Fruit fly (Drosophila melanogaster): ENCODE results near the gene CG31140.

CG31140 gene

dm6 chr3R:23933430-23933683 lies 29.6 kb upstream of the CG31140 start, which contains the start of gene RpS19b:
Gene RpS19b, minus strand, starts transcription at chr3R:23933530.
- TF ChIP-seq CG8478 (optimal IDR thresholded peaks at IDR 0.05) (no peak), CTCF (optimal IDR thresholded peaks at IDR 0.05) (no peak)

DNA sequence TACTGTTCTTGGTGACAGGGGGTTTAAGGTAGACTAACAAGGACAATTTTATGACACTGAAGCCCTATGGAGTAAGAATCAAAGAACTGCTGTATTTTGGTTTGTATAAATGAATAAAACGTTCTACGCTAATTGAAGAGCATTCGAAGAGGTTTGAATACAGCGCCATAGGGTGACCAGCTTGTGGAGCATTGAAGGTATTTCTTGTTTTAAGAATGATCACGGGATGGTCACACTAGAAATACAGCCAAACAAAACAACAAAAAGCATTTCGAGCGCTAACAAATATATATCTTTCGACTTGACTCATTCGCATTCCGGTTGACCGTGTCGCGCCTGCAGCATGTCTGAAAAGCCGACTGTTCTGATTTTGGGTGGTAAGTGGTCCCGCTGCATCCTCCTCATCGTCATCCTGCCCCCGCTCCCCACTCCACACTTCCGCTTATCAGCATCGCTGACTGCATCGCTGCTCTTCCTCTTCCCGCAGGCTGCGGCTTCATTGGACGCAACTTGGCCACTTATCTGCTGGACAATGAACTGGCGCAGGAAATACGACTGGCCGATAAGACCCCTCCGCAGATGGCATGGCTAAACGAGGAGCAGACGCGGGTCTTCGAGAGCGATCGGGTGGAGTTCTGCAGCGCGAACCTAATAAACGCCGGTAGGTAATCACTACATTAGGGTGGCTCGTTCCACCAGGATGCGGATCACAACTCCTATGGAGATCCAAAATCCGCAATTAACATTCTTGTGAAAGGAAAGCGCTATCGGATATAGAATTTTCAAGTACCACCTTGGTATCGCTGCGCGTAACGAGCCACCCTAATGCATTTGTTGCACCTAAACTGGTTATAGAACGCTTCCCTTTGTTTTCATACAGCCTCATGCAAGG lies 29.1 kb upstream of the CG31140 start, which contains the start of gene CG5854:
CG5854 (plus strand) TSS at position 229 of the 892 bp plus-strand sequence.
- TF ChIP-seq CG8478 (optimal IDR thresholded peaks at IDR 0.05) (no peak), CTCF (optimal IDR thresholded peaks at IDR 0.05) (no peak)

dm6 chr3R:23938564-23939122 lies 24.3 kb upstream of the CG31140 start:
- no peak for TF ChIP-seq CG8478 (optimal IDR thresholded peaks at IDR 0.05)
- no peak for TF ChIP-seq CTCF (optimal IDR thresholded peaks at IDR 0.05)

DNA sequence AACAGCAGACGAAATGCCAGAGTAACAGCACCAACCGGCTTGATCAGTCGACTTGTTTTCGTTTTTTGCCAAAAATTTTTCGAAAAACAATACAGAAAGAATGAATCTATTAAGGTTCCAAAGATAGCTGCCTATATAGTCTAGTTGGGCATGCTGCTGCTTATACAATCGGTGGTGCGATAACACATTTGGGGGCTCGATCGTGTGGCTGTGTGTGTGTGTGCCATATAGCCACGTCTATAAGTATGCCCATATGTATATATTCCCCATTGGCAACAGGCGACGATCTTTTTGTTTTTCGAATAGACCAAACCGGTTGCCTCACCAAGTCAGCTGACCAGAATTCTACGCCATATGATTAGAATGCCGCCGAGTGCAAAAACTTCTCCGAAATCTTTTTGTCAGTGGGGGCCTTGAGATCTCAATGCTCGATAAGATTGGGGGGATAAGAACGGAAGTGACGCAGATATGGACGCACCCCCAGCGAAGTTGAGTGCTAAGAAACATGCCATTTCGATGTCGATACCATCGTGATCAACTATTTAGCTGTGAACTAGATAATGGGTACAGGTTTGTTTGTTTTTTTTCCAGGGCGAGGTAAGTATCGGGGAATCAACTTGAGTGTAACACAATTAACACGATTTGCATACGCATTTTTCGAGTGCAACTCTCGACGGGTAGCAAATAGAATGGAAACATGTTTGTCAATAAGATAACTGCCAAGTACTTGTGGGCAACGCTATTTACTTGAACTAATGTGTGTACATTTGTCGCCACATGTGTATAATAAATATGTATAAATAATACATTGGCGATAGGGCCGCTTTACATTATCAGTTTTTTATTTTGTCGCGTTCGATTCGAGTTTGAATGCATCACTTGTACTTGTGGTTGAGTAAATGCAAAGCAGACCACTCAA lies 22.8 kb upstream of the CG31140 start:
- TF ChIP-seq CTCF (optimal IDR thresholded peaks at IDR 0.05), result no peak
- no peak for TF ChIP-seq CG8478 (optimal IDR thresholded peaks at IDR 0.05)

DNA sequence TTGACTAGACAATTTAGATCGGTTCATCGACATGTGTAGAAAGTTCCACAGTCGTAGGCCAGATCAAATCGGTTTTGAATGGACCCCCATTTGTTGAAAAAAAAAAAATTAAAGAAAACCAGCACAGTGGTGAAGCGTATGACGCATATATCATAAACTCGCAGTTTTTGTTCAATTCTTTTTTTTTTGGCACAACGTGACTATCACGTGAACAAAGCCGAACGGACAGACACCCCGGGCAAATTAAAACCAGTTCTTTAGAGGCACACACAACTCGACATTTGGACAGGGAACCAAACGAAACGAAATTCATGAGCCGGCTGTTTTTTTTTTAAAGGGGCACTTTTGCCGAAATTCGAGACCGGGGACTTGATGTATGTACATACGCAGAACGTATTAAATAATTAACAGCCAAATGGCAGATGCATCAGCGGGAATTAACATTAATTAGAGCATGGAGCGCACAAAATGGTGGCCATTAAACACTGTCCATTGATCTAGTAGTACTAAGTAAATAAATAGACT lies 22.1 kb upstream of the CG31140 start:
- TF ChIP-seq CG8478 (optimal IDR thresholded peaks at IDR 0.05) (no peak), CTCF (optimal IDR thresholded peaks at IDR 0.05) (no peak)

DNA sequence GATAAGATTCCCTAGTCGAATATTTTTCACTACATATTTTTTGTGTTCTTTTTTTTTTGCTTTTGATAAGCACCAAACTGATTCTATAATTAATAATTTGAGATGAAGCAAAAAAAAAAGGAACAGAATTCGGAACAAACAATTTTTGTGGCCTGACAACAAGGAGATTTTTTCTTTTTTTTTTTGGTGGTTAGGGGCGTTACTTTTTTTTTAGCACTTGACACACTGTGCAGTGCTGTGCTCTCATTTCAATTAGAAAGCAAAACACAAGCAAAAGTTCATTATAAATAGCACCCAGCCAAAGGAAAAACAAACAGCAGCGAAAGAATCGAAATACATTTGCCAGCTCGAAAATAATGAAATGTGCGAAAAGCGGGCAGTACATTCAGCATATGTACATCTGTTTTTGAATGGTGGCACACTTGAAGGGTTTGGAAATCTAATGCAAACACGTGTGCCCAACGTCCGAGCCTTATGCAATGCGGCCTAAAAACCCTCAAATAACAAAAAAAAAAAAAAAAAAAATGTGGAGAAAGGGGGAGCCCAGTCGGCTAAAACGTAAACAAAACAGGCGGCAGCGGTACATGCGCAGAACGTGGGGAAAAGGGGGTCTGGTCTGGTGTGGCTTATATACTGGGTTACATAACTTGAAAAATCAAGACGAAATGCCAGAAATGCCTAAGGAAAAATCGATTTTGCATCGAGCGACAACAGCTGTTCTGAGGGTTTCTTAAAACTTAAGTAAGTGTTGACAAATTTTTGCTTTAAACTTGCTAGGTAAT lies 21.1 kb upstream of the CG31140 start:
- TF ChIP-seq CTCF (optimal IDR thresholded peaks at IDR 0.05) (no peak), CG8478 (optimal IDR thresholded peaks at IDR 0.05) (no peak)

DNA sequence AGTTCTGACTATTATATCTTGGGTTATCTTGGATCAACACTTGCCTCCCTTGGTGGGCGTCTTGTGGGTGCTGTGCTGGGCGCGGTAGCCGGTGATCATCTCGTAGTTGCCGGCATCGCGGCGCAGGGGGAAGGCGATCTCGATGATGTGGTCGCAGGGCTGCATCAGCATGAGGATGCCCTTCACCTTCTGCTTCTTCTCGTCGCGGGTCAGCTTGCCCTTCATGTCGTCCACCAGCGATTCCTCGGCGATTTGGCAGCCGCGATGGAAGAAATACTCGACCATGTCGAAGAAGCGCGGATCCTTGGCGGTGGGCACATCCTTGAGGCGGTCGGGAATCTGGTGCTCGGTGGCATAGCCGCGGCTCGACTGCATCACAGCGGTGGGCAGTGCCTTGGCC lies 20.4 kb upstream of the CG31140 start:
- TF ChIP-seq CG8478 (optimal IDR thresholded peaks at IDR 0.05) (no peak), CTCF (optimal IDR thresholded peaks at IDR 0.05) (no peak)

- TF ChIP-seq CTCF (optimal IDR thresholded peaks at IDR 0.05) (no peak), CG8478 (optimal IDR thresholded peaks at IDR 0.05) (no peak)
Observed at dm6 chr3R:23942965-23943413, 20.0 kb upstream of the CG31140 start, which contains the start of gene Gdh. Gene Gdh, minus strand, starts transcription at chr3R:23943101.

DNA sequence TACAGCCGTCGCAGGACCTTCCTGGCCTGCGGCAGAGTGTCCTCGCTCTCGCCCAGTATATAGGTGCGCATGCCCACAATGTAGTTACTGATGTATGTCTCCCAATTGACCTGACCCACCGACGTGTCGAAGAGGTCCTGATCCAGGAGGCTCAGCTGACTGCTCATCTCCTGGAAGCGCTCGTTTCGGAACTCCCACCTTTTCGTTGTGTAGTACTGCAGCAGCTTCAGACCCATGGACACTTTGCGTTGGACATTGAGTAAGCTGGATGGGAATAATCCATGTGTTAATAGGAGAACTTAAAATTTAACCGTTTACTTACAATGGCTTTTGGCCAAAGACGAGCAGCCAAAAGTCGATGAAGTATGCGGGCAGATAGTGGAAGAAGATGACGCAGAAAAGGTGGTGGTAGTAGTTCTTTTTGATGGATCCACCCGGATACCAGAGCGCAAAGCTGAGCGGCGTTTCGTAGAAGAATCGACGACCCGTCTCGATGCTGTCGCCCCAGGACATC lies 19.1 kb upstream of the CG31140 start:
- TF ChIP-seq CTCF (optimal IDR thresholded peaks at IDR 0.05) (no peak), CG8478 (optimal IDR thresholded peaks at IDR 0.05) (no peak)

DNA sequence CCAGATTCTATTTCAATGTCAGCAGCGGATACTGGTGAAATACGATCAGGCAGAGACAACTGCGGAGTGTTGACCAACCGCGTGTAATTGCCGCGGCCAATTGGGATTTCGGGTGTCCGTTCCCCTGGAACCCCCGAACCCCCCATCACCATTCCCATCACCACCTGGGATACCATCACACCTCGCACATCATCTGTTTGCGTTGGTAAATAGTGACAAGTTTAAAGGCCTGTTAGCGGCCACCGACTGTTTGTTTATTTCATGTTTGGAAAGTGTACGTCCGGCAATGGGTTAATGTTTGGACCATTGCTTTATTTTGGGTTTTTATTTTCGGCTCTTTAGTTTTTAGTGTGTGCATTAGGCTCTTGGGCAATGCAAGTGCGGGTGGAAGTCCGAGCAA lies 16.0 kb upstream of the CG31140 start:
- TF ChIP-seq CTCF (optimal IDR thresholded peaks at IDR 0.05), result no peak
- no peak for TF ChIP-seq CG8478 (optimal IDR thresholded peaks at IDR 0.05)

- TF ChIP-seq CG8478 (optimal IDR thresholded peaks at IDR 0.05), result no peak
- no peak for TF ChIP-seq CTCF (optimal IDR thresholded peaks at IDR 0.05)
Observed at dm6 chr3R:23948324-23948465, 14.8 kb upstream of the CG31140 start, which contains the start of gene CG12268. Gene CG12268, minus strand, starts transcription at chr3R:23948424.

DNA sequence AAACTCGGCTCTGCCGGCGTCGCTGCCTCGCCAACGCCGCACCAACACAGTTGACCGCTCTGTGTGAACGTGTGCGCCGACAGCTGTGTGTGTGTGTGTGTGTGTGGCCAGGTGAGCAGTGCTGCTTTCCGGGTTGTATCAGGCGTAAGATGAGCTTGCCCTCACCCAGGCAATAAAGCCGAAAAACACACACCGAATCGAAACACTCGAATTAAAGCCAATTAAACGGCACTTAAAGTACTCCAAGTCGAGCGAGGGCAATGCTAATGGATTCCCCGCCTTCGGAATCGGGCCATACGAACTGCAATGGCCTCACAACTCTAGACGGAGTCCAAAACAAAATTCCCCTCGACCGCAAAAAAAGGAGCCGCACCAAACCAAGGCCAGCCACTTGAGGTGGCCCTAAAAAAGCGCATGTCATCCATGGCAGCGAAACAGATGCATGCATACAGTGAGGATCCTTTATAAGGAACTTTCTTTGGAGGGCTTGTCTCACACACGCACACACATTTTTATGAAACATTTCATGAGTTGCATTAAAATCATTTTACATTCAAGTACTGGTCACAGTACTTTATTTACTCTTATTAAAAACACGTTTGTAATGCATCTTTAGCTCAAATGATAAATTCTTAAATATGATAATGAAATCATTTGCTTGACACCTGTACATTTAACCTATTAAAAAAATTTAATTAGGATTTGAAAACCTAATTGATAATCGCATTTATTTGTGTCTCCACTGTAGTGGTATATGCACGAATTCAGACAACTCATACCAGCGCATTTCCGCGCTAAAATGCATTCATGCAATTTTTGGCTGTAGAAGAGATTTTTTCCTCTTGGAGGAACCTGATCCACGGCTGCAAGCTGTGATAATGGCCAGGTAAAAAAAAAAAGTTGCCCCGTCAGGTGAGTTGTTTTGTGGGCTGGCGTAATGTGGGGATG lies 14.2 kb upstream of the CG31140 start:
- TF ChIP-seq CTCF (optimal IDR thresholded peaks at IDR 0.05) (no peak), CG8478 (optimal IDR thresholded peaks at IDR 0.05) (no peak)

DNA sequence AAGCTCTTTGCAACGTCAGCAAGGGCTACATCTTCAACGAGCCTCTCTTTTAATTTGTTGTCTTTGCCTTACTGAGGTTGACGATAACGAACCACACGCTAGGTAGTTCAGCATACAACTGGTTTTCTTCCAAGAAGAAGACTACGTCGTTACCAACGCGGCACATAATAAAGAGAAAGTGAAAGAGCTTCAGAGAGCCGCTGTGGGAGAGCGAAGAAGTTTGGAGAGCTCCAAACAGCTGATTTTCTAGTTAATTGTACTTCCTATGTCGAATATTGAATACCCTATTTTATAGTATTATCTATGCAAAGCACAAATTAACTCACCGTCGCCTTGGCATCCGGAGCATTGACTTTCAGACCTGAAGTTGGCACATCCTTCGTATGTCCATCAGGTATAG lies 7.6 kb upstream of the CG31140 start:
- TF ChIP-seq CG8478 (optimal IDR thresholded peaks at IDR 0.05), result no peak
- no peak for TF ChIP-seq CTCF (optimal IDR thresholded peaks at IDR 0.05)
